Fruit fly (Drosophila melanogaster) whole organism: ENCODE data around the gene CG18731.

Experiments
- CG8478 ChIP-seq: fragments of >200 bp; optimal IDR thresholded peaks from 2 replicates; lab custom pipeline; 2018; ENCODE audit warnings: inconsistent platforms
- Dll ChIP-seq: fragments of >200 bp; optimal IDR thresholded peaks from 2 replicates; lab custom pipeline; 2017
- EcR ChIP-seq, 2 experiments: fragments of >200 bp; optimal IDR thresholded peaks; 2 replicates each; lab custom pipeline; 2017; ENCODE audit warnings: missing biosample characterization in 2 of 2, missing genetic modification characterization in 2 of 2, missing genetic modification reagents in 2 of 2
- pan ChIP-seq: fragments of >200 bp; optimal IDR thresholded peaks from 2 replicates; lab custom pipeline; 2017
- psq ChIP-seq: fragments of >200 bp; optimal IDR thresholded peaks from 2 replicates; lab custom pipeline; 2017
- usp ChIP-seq: fragments of >200 bp; optimal IDR thresholded peaks from 2 replicates; lab custom pipeline; 2017; ENCODE audit warnings: missing biosample characterization, missing genetic modification characterization, mixed read lengths

DNA sequence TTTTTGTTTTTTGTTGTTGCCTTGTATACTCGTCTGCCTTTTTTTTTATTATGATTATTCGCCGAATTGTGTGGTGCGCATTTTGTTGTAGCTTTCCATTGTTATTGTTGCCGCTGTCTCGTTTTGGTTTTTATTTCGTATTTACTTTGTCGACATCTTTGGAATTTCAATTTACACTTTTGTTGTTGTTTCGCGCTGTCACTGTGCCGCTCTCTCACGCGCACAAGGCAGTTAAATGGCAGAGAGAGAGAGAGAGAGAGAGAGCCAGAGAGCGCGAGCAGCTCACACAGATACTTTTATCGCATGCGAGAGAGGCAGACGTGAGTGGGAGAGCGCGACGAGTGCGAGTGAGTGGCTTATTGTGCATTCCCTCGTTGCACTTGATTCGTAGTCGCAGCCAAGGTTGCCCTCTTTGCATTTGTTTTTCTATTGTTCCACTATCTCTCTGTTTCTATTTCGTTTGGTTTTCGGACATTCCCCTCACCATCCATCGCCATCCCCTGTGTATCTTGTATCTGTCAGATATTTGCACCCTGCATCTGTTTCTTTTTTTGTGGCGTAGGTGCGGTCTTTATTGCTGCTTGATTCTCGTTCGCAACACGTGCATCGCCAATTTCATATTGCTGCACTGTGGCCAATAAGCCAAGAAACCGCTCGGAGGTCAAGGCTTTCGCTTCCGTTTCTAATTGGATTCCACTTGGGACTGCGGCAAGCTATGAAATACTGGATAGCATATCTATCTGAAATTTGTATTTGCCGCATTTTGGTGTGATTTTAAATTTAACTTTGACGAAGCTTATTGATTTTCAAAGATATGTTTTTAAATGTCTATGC, 49.8 kb downstream of the CG18731 start:
- TF ChIP-seq psq (lab: Kevin White, UChicago) (no peak), CG8478 (lab: Kevin White, UChicago) (no peak), EcR (GFP tag; optimal IDR thresholded peaks at IDR 0.05; lab: Kevin White, UChicago) (no peak), usp (no peak), pan (lab: Kevin White, UChicago) (no peak), Dll (lab: Kevin White, UChicago) (peak; percentile 99)
